Worm (Caenorhabditis elegans) whole organism, L4/young adult: ENCODE measurements around the gene F36H12.5.

Experiments
- W03F9.2 ChIP-seq: fragments of 150-350 bp; optimal IDR thresholded peaks from 2 replicates; lab custom pipeline; 2014; ENCODE audit warnings: missing biosample characterization, missing genetic modification characterization
- dao-5 ChIP-seq: sonication (generic microtip); optimal IDR thresholded peaks from 2 replicates; lab custom pipeline; 2016; ENCODE audit warnings: missing genotype, missing genetic modification characterization, moderate library complexity, missing compliant biosample characterization
- him-1 ChIP-seq: sonication (generic microtip); optimal IDR thresholded peaks from 2 replicates; lab custom pipeline; 2016; ENCODE audit warnings: missing genotype, missing genetic modification reagents, missing genetic modification characterization, missing compliant biosample characterization

DNA sequence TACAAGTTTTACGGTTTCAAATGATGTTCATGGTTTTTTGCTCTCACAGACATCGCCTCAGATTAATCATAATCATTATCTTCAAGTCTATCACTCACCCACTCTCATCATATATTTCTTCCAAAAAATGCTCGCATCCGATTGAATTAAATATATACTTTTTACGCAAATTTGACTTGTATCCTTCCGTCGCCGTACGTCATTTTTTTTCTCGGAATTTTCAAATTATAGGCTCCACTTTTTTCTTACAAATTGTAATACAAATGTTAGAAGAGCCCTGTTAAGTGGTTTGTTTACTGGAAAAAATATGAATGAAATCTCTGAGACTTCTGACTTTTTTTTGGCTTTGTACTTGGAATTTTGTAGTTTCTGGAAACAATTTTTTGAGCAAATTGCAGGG, 20.6 kb downstream of the F36H12.5 start:
- no peak for TF ChIP-seq him-1 (tag; lab: Kevin White, UChicago)
- TF ChIP-seq dao-5 (tag; lab: Kevin White, UChicago), result no peak
- no peak for TF ChIP-seq W03F9.2 (tag; lab: Kevin White, UChicago)
